Worm (Caenorhabditis elegans) whole organism, midembryonic: Measurements from ENCODE around the gene sri-33.

Experiments used
- T22C8.4 ChIP-seq: fragments of 200-800 bp; sonication (Bioruptor generic); IDR thresholded peaks from 2 replicates; pipeline ENCODE4 v1.3.6; 2022; ENCODE audit warnings: missing genetic modification characterization, missing compliant biosample characterization
- cog-1 ChIP-seq: sonication (generic microtip); optimal IDR thresholded peaks from 2 replicates; lab custom pipeline; 2016; ENCODE audit warnings: missing genetic modification characterization, missing compliant biosample characterization
- flt-1 ChIP-seq: fragments of 200-800 bp; sonication (Bioruptor generic); IDR thresholded peaks from 2 replicates; pipeline ENCODE4 v1.3.6; 2022; ENCODE audit warnings: missing genetic modification characterization, missing compliant biosample characterization
- klf-2 ChIP-seq: fragments of 200-800 bp; sonication (Bioruptor generic); conservative IDR thresholded peaks from 2 replicates; pipeline ENCODE4 v1.3.6; 2022; ENCODE audit warnings: missing genetic modification reagents, missing genetic modification characterization, missing compliant biosample characterization
- med-1 ChIP-seq: sonication (generic microtip); optimal IDR thresholded peaks from 2 replicates; lab custom pipeline; 2017; ENCODE audit warnings: missing genetic modification characterization, mild to moderate bottlenecking, missing compliant biosample characterization, antibody characterized with exemption, missing genetic modification reagents; ENCODE audit not compliant: insufficient read depth
- ref-1 ChIP-seq: fragments of 200-800 bp; sonication (Bioruptor generic); conservative IDR thresholded peaks from 2 replicates; pipeline ENCODE4 v1.3.6; 2022; ENCODE audit warnings: missing genetic modification reagents, missing genetic modification characterization, missing compliant biosample characterization
- tab-1 ChIP-seq: fragments of 200-800 bp; sonication (Bioruptor generic); IDR thresholded peaks from 2 replicates; pipeline ENCODE4 v1.3.6; 2022; ENCODE audit warnings: missing genetic modification characterization, missing compliant biosample characterization
- ztf-23 ChIP-seq: fragments of 200-800 bp; sonication (Bioruptor generic); IDR thresholded peaks from 2 replicates; pipeline ENCODE4 v1.3.6; 2022; ENCODE audit warnings: missing genetic modification reagents, missing genetic modification characterization, missing compliant biosample characterization
- ztf-29 ChIP-seq: fragments of 200-800 bp; sonication (Bioruptor generic); IDR thresholded peaks from 2 replicates; pipeline ENCODE4 v1.3.6; 2022; ENCODE audit warnings: missing genetic modification reagents, missing genetic modification characterization, missing compliant biosample characterization

Gene sri-33

ce11 chrII:3117471-3117870 is 39.2 kb downstream of the sri-33 start, which contains the start of gene T10D4.7:
Gene T10D4.7, plus strand, starts transcription at chrII:3117771.
- TF ChIP-seq flt-1 (GFP tag; lab: Robert Waterston, UW) (no peak), cog-1 (tag; lab: Kevin White, UChicago) (no peak), ref-1 (GFP tag; lab: Robert Waterston, UW) (no peak), T22C8.4 (GFP tag; lab: Robert Waterston, UW) (no peak), klf-2 (GFP tag; lab: Robert Waterston, UW) (no peak), ztf-23 (GFP tag; lab: Robert Waterston, UW) (no peak), ztf-29 (no peak), med-1 (GFP tag; lab: Kevin White, UChicago) (no peak), tab-1 (GFP tag; lab: Robert Waterston, UW) (no peak)

ce11 chrII:3113934-3114333 is 42.7 kb downstream of the sri-33 start, which contains the start of gene clec-123:
Gene clec-123, plus strand, starts transcription at chrII:3114234.
- TF ChIP-seq klf-2 (GFP tag; lab: Robert Waterston, UW): no peak
- no peak for TF ChIP-seq ztf-29
- no peak for TF ChIP-seq cog-1 (tag; lab: Kevin White, UChicago)
- TF ChIP-seq T22C8.4 (GFP tag; lab: Robert Waterston, UW): no peak
- TF ChIP-seq flt-1 (GFP tag; lab: Robert Waterston, UW): no peak
- TF ChIP-seq ztf-23 (GFP tag; lab: Robert Waterston, UW): no peak
- TF ChIP-seq med-1 (GFP tag; lab: Kevin White, UChicago): no peak
- TF ChIP-seq tab-1 (GFP tag; lab: Robert Waterston, UW): no peak
- TF ChIP-seq ref-1 (GFP tag; lab: Robert Waterston, UW): no peak

DNA sequence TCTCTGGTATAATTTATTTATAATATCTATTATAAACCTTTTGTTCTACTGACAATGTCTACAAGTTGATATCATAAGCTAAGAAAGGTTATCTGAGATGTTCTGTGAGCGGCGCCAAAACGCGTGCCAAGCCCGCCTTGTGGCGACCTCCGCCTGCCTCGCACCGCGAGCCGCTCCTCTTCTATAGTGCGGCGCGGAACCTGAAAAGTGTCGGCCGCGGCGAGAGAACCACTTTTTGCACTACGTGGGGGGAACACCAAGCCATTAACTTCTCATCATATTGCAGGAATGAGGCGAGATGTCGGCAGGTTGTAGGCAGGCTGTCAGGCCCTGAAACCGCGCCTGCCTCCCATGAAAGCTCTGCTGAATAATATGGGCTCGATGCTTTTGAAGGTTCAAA is 43.4 kb downstream of the sri-33 start:
- no peak for TF ChIP-seq med-1 (GFP tag; lab: Kevin White, UChicago)
- no peak for TF ChIP-seq ref-1 (GFP tag; lab: Robert Waterston, UW)
- no peak for TF ChIP-seq ztf-23 (GFP tag; lab: Robert Waterston, UW)
- no peak for TF ChIP-seq cog-1 (tag; lab: Kevin White, UChicago)
- 0 out of 2 replicates have a peak, but pooled peaks have one; percentile 14 for TF ChIP-seq tab-1 (GFP tag; lab: Robert Waterston, UW)
- TF ChIP-seq klf-2 (GFP tag; lab: Robert Waterston, UW): no peak
- TF ChIP-seq ztf-29: no peak

DNA sequence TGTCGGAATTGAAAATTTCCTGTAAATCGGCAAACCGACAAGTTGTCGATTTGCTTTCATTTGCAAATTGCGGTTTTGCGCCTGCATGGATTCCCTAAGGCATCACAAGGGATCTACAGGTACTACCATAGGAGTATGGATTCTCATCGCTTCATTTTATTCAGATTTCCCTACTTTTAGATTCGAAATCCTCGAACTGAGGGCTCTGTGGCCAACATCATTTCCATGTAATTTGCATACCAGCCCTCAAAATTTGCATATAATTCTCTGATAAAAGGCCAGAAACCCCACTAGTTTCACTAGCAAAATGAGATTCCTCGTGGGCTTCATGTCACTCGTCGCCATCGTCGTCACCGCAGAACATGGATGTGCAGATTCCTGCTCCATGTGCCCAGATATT is 44.3 kb downstream of the sri-33 start, which contains the start of gene Y25C1A.2:
Y25C1A.2 (plus strand) TSS at position 301 of the 400 bp plus-strand sequence.
- TF ChIP-seq klf-2 (GFP tag; lab: Robert Waterston, UW) (no peak), ztf-23 (GFP tag; lab: Robert Waterston, UW) (no peak), ref-1 (GFP tag; lab: Robert Waterston, UW) (no peak), T22C8.4 (GFP tag; lab: Robert Waterston, UW) (no peak), ztf-29 (no peak), cog-1 (tag; lab: Kevin White, UChicago) (no peak), med-1 (GFP tag; lab: Kevin White, UChicago) (no peak), tab-1 (GFP tag; lab: Robert Waterston, UW) (no peak)

DNA sequence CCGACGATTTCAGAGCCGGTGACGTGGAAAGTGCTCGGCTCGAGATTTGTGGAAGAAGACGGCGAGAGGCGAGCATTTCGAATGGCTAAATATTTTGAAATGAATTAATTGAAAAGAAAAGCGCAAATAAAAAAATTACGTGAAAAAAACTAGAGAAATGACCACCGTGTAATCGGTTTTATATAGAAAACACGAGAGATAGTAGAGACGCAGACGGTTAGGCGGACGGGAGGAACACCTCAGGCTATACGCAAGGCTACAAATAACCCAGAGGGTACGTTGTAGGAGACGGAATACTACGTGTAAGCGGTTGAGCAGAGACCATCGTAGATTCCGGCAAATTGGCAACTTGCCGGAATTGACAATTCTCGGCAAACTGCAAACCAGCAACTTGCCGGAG is 45.5 kb downstream of the sri-33 start, which contains the start of gene Y25C1A.13:
Y25C1A.13 (minus strand) TSS at position 101 of the 400 bp plus-strand sequence.
- TF ChIP-seq tab-1 (GFP tag; lab: Robert Waterston, UW) (no peak), med-1 (GFP tag; lab: Kevin White, UChicago) (no peak), ref-1 (GFP tag; lab: Robert Waterston, UW) (no peak), T22C8.4 (GFP tag; lab: Robert Waterston, UW) (no peak), flt-1 (GFP tag; lab: Robert Waterston, UW) (no peak), cog-1 (tag; lab: Kevin White, UChicago) (no peak), ztf-29 (no peak), klf-2 (GFP tag; lab: Robert Waterston, UW) (no peak), ztf-23 (GFP tag; lab: Robert Waterston, UW) (no peak)

DNA sequence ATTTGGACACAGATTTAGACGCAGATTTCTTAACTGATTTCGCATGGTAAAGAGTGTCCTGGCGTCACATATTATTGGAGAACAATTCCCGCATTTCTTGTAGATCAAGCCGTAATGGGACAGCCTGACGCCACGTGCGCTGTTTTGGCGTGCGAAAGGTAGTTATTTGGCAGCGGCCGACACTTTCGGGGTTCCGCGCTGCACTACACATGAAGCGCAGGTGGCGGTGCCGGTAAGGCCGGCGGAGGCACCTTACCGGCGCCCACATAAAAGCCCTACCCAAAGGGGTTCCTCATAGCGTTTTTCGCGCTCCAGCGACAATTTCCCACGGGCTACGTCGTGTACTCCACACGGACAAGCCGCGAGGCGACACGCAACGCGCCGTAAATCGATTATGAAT is 46.5 kb downstream of the sri-33 start:
- TF ChIP-seq ztf-23 (GFP tag; lab: Robert Waterston, UW): no peak
- TF ChIP-seq cog-1 (tag; lab: Kevin White, UChicago): no peak
- no peak for TF ChIP-seq klf-2 (GFP tag; lab: Robert Waterston, UW)
- TF ChIP-seq ref-1 (GFP tag; lab: Robert Waterston, UW): no peak
- no peak for TF ChIP-seq med-1 (GFP tag; lab: Kevin White, UChicago)

ce11 chrII:3109533-3109932 is 47.1 kb downstream of the sri-33 start:
- TF ChIP-seq T22C8.4 (GFP tag; lab: Robert Waterston, UW) (no peak), cog-1 (tag; lab: Kevin White, UChicago) (no peak), flt-1 (GFP tag; lab: Robert Waterston, UW) (no peak), med-1 (GFP tag; lab: Kevin White, UChicago) (no peak), ref-1 (GFP tag; lab: Robert Waterston, UW) (no peak), tab-1 (GFP tag; lab: Robert Waterston, UW) (no peak), ztf-23 (GFP tag; lab: Robert Waterston, UW) (no peak), klf-2 (GFP tag; lab: Robert Waterston, UW) (no peak)

ce11 chrII:3108101-3108500 is 48.5 kb downstream of the sri-33 start:
- TF ChIP-seq tab-1 (GFP tag; lab: Robert Waterston, UW) (0 out of 2 replicates have a peak, but pooled peaks have one; percentile 47), cog-1 (tag; lab: Kevin White, UChicago) (no peak)

- TF ChIP-seq tab-1 (GFP tag; lab: Robert Waterston, UW): no peak
- no peak for TF ChIP-seq cog-1 (tag; lab: Kevin White, UChicago)
- TF ChIP-seq med-1 (GFP tag; lab: Kevin White, UChicago): no peak
- no peak for TF ChIP-seq ztf-29
- TF ChIP-seq klf-2 (GFP tag; lab: Robert Waterston, UW): no peak
- no peak for TF ChIP-seq T22C8.4 (GFP tag; lab: Robert Waterston, UW)
- TF ChIP-seq ref-1 (GFP tag; lab: Robert Waterston, UW): no peak
- no peak for TF ChIP-seq ztf-23 (GFP tag; lab: Robert Waterston, UW)
- no peak for TF ChIP-seq flt-1 (GFP tag; lab: Robert Waterston, UW)
Measured at ce11 chrII:3105765-3106164, 50.9 kb downstream of the sri-33 start, which contains the start of gene clec-122. Gene clec-122, plus strand, starts transcription at chrII:3106065.
